Fruit fly (Drosophila melanogaster) whole organism, embryonic: ENCODE measurements around the gene CG34251.

ENCODE experiments used
- BEAF-32 ChIP-seq: fragments of 200-800 bp; sonication (Bioruptor generic); optimal IDR thresholded peaks from 3 replicates; lab custom pipeline; 2017; ENCODE audit warnings: missing biosample characterization, missing genetic modification characterization, mild to moderate bottlenecking, moderate library complexity, missing genetic modification reagents
- Bgb ChIP-seq: fragments of 200-800 bp; sonication (Bioruptor generic); IDR thresholded peaks from 2 replicates; pipeline ENCODE4 v1.3.6; 2022; ENCODE audit warnings: missing biosample characterization, missing genetic modification characterization; ENCODE audit not compliant: partially characterized antibody
- C15 ChIP-seq: fragments of 200-800 bp; sonication (Bioruptor generic); IDR thresholded peaks from 3 replicates; pipeline ENCODE4 v1.3.6; 2022; ENCODE audit warnings: missing biosample characterization, missing genetic modification characterization
- CG1233 ChIP-seq: fragments of 200-800 bp; sonication (Bioruptor generic); optimal IDR thresholded peaks from 4 replicates; lab custom pipeline; 2018; ENCODE audit warnings: missing biosample characterization, mild to moderate bottlenecking, missing genetic modification characterization
- CG13624 ChIP-seq: fragments of 200-800 bp; sonication (Bioruptor generic); optimal IDR thresholded peaks from 2 replicates; lab custom pipeline; 2016; ENCODE audit warnings: missing biosample characterization, missing genetic modification characterization
- CG14441 ChIP-seq: fragments of 200-800 bp; sonication (Bioruptor generic); IDR thresholded peaks from 2 replicates; pipeline ENCODE4 v1.3.6; 2022; ENCODE audit warnings: missing biosample characterization, missing genetic modification characterization
- CG14860 ChIP-seq: fragments of 200-800 bp; sonication (Bioruptor generic); IDR thresholded peaks from 3 replicates; pipeline ENCODE4 v1.3.6; 2022; ENCODE audit warnings: missing biosample characterization, missing genetic modification characterization; ENCODE audit not compliant: partially characterized antibody
- CG15696 ChIP-seq: fragments of 200-800 bp; sonication (Bioruptor generic); optimal IDR thresholded peaks from 2 replicates; lab custom pipeline; 2019; ENCODE audit warnings: missing biosample characterization, mild to moderate bottlenecking, missing genetic modification characterization, moderate library complexity
- CG17328 ChIP-seq: fragments of 200-800 bp; sonication (Bioruptor generic); IDR thresholded peaks from 2 replicates; pipeline ENCODE4 v1.3.6; 2022; ENCODE audit warnings: missing biosample characterization, missing genetic modification characterization
- CG17385 ChIP-seq: fragments of 200-800 bp; sonication (Bioruptor generic); optimal IDR thresholded peaks from 3 replicates; lab custom pipeline; 2018; ENCODE audit warnings: missing biosample characterization, mild to moderate bottlenecking, missing genetic modification characterization
- CG2116 ChIP-seq: fragments of 200-800 bp; sonication (Bioruptor generic); optimal IDR thresholded peaks from 3 replicates; lab custom pipeline; 2018; ENCODE audit warnings: missing biosample characterization, mild to moderate bottlenecking, missing genetic modification characterization
- CG2202 ChIP-seq: fragments of 200-800 bp; sonication (Bioruptor generic); optimal IDR thresholded peaks from 2 replicates; lab custom pipeline; 2018; ENCODE audit warnings: missing biosample characterization, mild to moderate bottlenecking, missing genetic modification characterization
- CG31365 ChIP-seq: fragments of 200-800 bp; sonication (Bioruptor generic); optimal IDR thresholded peaks from 2 replicates; lab custom pipeline; 2018; ENCODE audit warnings: missing biosample characterization, mild to moderate bottlenecking, missing genetic modification characterization
- CG34422 ChIP-seq: fragments of 200-800 bp; sonication (Bioruptor generic); IDR thresholded peaks from 3 replicates; pipeline ENCODE4 v1.3.6; 2022; ENCODE audit warnings: missing biosample characterization, missing genetic modification characterization
- CG3995 ChIP-seq: fragments of 200-800 bp; sonication (Bioruptor generic); optimal IDR thresholded peaks from 3 replicates; lab custom pipeline; 2016; ENCODE audit warnings: missing biosample characterization, missing genetic modification characterization
- CG5953 ChIP-seq: fragments of 200-800 bp; sonication (Bioruptor generic); IDR thresholded peaks from 2 replicates; pipeline ENCODE4 v1.3.6; 2022; ENCODE audit warnings: missing biosample characterization, missing genetic modification characterization
- CG6175 ChIP-seq: fragments of 200-800 bp; sonication (Bioruptor generic); IDR thresholded peaks from 3 replicates; pipeline ENCODE4 v1.3.6; 2022; ENCODE audit warnings: missing biosample characterization, missing genetic modification characterization
- CG9797 ChIP-seq: fragments of 200-800 bp; sonication (Bioruptor generic); optimal IDR thresholded peaks from 3 replicates; lab custom pipeline; 2018; ENCODE audit warnings: missing biosample characterization, mild to moderate bottlenecking, missing genetic modification characterization
- CG9817 ChIP-seq: fragments of 200-800 bp; sonication (Bioruptor generic); optimal IDR thresholded peaks from 2 replicates; lab custom pipeline; 2018; ENCODE audit warnings: missing biosample characterization, mild to moderate bottlenecking, missing genetic modification characterization, moderate library complexity
- D19B ChIP-seq: fragments of 200-800 bp; sonication (Bioruptor generic); optimal IDR thresholded peaks from 2 replicates; lab custom pipeline; 2017; ENCODE audit warnings: missing biosample characterization, mild to moderate bottlenecking, missing genetic modification characterization
- Dp ChIP-seq: fragments of 200-800 bp; sonication (Bioruptor generic); optimal IDR thresholded peaks from 2 replicates; lab custom pipeline; 2018; ENCODE audit warnings: missing biosample characterization, mild to moderate bottlenecking, missing genetic modification characterization, moderate library complexity
- Gug ChIP-seq: fragments of 200-800 bp; sonication (Bioruptor generic); IDR thresholded peaks from 4 replicates; pipeline ENCODE4 v1.3.6; 2022; ENCODE audit warnings: missing biosample characterization, missing genetic modification characterization
- HLH3B ChIP-seq: fragments of 200-800 bp; sonication (Bioruptor generic); IDR thresholded peaks from 2 replicates; pipeline ENCODE4 v1.3.6; 2022; ENCODE audit warnings: missing biosample characterization, missing genetic modification characterization
- HLH4C ChIP-seq: fragments of 200-800 bp; sonication (Bioruptor generic); IDR thresholded peaks from 3 replicates; pipeline ENCODE4 v1.3.6; 2022; ENCODE audit warnings: missing biosample characterization, missing genetic modification characterization; ENCODE audit not compliant: partially characterized antibody
- Hey ChIP-seq: fragments of 200-800 bp; sonication (Bioruptor generic); optimal IDR thresholded peaks from 3 replicates; lab custom pipeline; 2018; ENCODE audit warnings: missing biosample characterization, mild to moderate bottlenecking, missing genetic modification characterization
- HmgZ ChIP-seq: fragments of 200-800 bp; sonication (Bioruptor generic); optimal IDR thresholded peaks from 2 replicates; lab custom pipeline; 2018; ENCODE audit warnings: missing biosample characterization, mild to moderate bottlenecking, missing genetic modification characterization
- Jarid2 ChIP-seq: fragments of 200-800 bp; sonication (Bioruptor generic); optimal IDR thresholded peaks from 3 replicates; lab custom pipeline; 2017; ENCODE audit warnings: mild to moderate bottlenecking, missing biosample characterization, missing genetic modification reagents, missing genetic modification characterization
- MTF-1 ChIP-seq: fragments of 200-800 bp; sonication (Bioruptor generic); optimal IDR thresholded peaks from 2 replicates; lab custom pipeline; 2018; ENCODE audit warnings: missing biosample characterization, mild to moderate bottlenecking, missing genetic modification characterization, borderline replicate concordance
- PHDP ChIP-seq: fragments of 200-800 bp; sonication (Bioruptor generic); optimal IDR thresholded peaks from 3 replicates; lab custom pipeline; 2018; ENCODE audit warnings: missing biosample characterization, mild to moderate bottlenecking, missing genetic modification characterization, moderate library complexity
- Ravus ChIP-seq: fragments of 200-800 bp; sonication (Bioruptor generic); IDR thresholded peaks from 2 replicates; pipeline ENCODE4 v1.3.6; 2022; ENCODE audit warnings: missing biosample characterization, missing genetic modification characterization
- Scr ChIP-seq: fragments of 200-800 bp; sonication (Bioruptor generic); IDR thresholded peaks from 2 replicates; pipeline ENCODE4 v1.3.6; 2022; ENCODE audit warnings: missing biosample characterization, missing genetic modification characterization; ENCODE audit not compliant: partially characterized antibody
- Xrp1 ChIP-seq: fragments of 200-800 bp; sonication (Bioruptor generic); IDR thresholded peaks from 2 replicates; pipeline ENCODE4 v1.3.6; 2022; ENCODE audit warnings: missing biosample characterization, missing genetic modification characterization
- abd-A ChIP-seq: fragments of 200-800 bp; sonication (Bioruptor generic); optimal IDR thresholded peaks from 3 replicates; lab custom pipeline; 2019; ENCODE audit warnings: missing biosample characterization, mild to moderate bottlenecking, missing genetic modification characterization, moderate library complexity
- ara ChIP-seq: fragments of 200-800 bp; sonication (Bioruptor generic); IDR thresholded peaks from 2 replicates; pipeline ENCODE4 v1.3.6; 2022; ENCODE audit warnings: missing biosample characterization, missing genetic modification characterization
- ase ChIP-seq: fragments of 200-800 bp; sonication (Bioruptor generic); IDR thresholded peaks from 3 replicates; pipeline ENCODE4 v1.3.6; 2022; ENCODE audit warnings: missing biosample characterization, missing genetic modification characterization
- bab2 ChIP-seq: fragments of 200-800 bp; sonication (Bioruptor generic); optimal IDR thresholded peaks from 2 replicates; lab custom pipeline; 2016; ENCODE audit warnings: missing biosample characterization, missing genetic modification characterization
- chm ChIP-seq: fragments of 200-800 bp; sonication (Bioruptor generic); IDR thresholded peaks from 2 replicates; pipeline ENCODE4 v1.3.6; 2022; ENCODE audit warnings: missing biosample characterization, missing genetic modification characterization
- fd64A ChIP-seq: fragments of 200-800 bp; sonication (Bioruptor generic); optimal IDR thresholded peaks from 3 replicates; lab custom pipeline; 2018; ENCODE audit warnings: missing biosample characterization, mild to moderate bottlenecking, missing genetic modification characterization
- her ChIP-seq: fragments of 200-800 bp; sonication (Bioruptor generic); optimal IDR thresholded peaks from 2 replicates; lab custom pipeline; 2016; ENCODE audit warnings: missing biosample characterization, missing genetic modification characterization
- kay ChIP-seq: fragments of 200-800 bp; sonication (Bioruptor generic); optimal IDR thresholded peaks from 2 replicates; lab custom pipeline; 2016; ENCODE audit warnings: missing biosample characterization, missing genetic modification characterization
- lov ChIP-seq, 2 experiments: fragments of 200-800 bp in 1 of 2; fragments of >200 bp in 1 of 2; sonication (Bioruptor generic) in 1 of 2; IDR thresholded peaks in 1 of 2; optimal IDR thresholded peaks in 1 of 2; 2 replicates in 1 of 2; 3 replicates in 1 of 2; pipeline versions ENCODE4 v1.3.6 to Lab custom; 2017 to 2022; ENCODE audit warnings: missing biosample characterization in 1 of 2, missing genetic modification characterization in 1 of 2
- nerfin-1 ChIP-seq: fragments of 200-800 bp; sonication (Bioruptor generic); optimal IDR thresholded peaks from 3 replicates; lab custom pipeline; 2019; ENCODE audit warnings: missing biosample characterization, mild to moderate bottlenecking, missing genetic modification characterization, moderate library complexity
- pfk ChIP-seq: fragments of 200-800 bp; sonication (Bioruptor generic); optimal IDR thresholded peaks from 2 replicates; lab custom pipeline; 2018; ENCODE audit warnings: missing biosample characterization, mild to moderate bottlenecking, missing genetic modification characterization, moderate library complexity
- prd ChIP-seq, 3 experiments: fragments of >200 bp in 2 of 3; fragments of 200-800 bp in 1 of 3; sonication (Bioruptor generic) in 1 of 3; optimal IDR thresholded peaks in 2 of 3; IDR thresholded peaks in 1 of 3; 2 replicates in 2 of 3; 3 replicates in 1 of 3; pipeline versions ENCODE4 v1.3.6 to Lab custom; 2017 to 2022; ENCODE audit warnings: missing biosample characterization in 1 of 3, missing genetic modification characterization in 1 of 3
- ro ChIP-seq: fragments of 200-800 bp; sonication (Bioruptor generic); IDR thresholded peaks from 2 replicates; pipeline ENCODE4 v1.3.6; 2022; ENCODE audit warnings: missing biosample characterization, missing genetic modification characterization
- sens-2 ChIP-seq: fragments of 200-800 bp; sonication (Bioruptor generic); IDR thresholded peaks from 2 replicates; pipeline ENCODE4 v1.3.6; 2022; ENCODE audit warnings: missing biosample characterization, missing genetic modification characterization
- sim ChIP-seq: fragments of 200-800 bp; sonication (Bioruptor generic); IDR thresholded peaks from 2 replicates; pipeline ENCODE4 v1.3.6; 2022; ENCODE audit warnings: missing biosample characterization, missing genetic modification characterization
- sqz ChIP-seq: fragments of 200-800 bp; sonication (Bioruptor generic); optimal IDR thresholded peaks from 3 replicates; lab custom pipeline; 2018; ENCODE audit warnings: missing biosample characterization, mild to moderate bottlenecking, missing genetic modification characterization
- unc-4 ChIP-seq: fragments of 200-800 bp; sonication (Bioruptor generic); IDR thresholded peaks from 2 replicates; pipeline ENCODE4 v1.3.6; 2022; ENCODE audit warnings: missing biosample characterization, missing genetic modification characterization; ENCODE audit not compliant: partially characterized antibody

The CG34251 gene

dm6 chr3L:17655837-17656308, 15.5 kb upstream of the CG34251 start (continued):
- TF ChIP-seq CG17328 (no peak), CG9797 (GFP tag; lab: Kevin White, UChicago) (no peak), CG14860 (GFP tag; lab: Robert Waterston, UW) (peak; percentile 48; the same call in 2 of the 3 replicates), prd (optimal IDR thresholded peaks at IDR 0.05; lab: Kevin White, UChicago) (no peak), prd (GFP tag; IDR thresholded peaks at IDR 0.05; lab: Robert Waterston, UW) (no peak), CG3995 (GFP tag; lab: Kevin White, UChicago) (no peak), sim (no peak), nerfin-1 (tag; lab: Kevin White, UChicago) (peak; percentile 23), fd64A (GFP tag; lab: Kevin White, UChicago) (peak; percentile 76), abd-A (peak; percentile 28), unc-4 (no peak), pfk (GFP tag; lab: Kevin White, UChicago) (peak; percentile 55), sqz (GFP tag; lab: Kevin White, UChicago) (no peak), Hey (tag; lab: Kevin White, UChicago) (peak; percentile 68), ase (GFP tag; lab: Robert Waterston, UW) (0 out of 3 replicates have a peak, but pooled peaks have one; percentile 15), Gug (GFP tag; lab: Robert Waterston, UW) (no peak), Scr (GFP tag; lab: Robert Waterston, UW) (no peak), Ravus (no peak), kay (GFP tag; lab: Kevin White, UChicago) (no peak), CG14441 (GFP tag; lab: Robert Waterston, UW) (no peak), BEAF-32 (no peak), CG5953 (GFP tag; lab: Robert Waterston, UW) (no peak), D19B (GFP tag; lab: Kevin White, UChicago) (peak; percentile 8), PHDP (tag; lab: Kevin White, UChicago) (peak; percentile 37), Bgb (GFP tag; lab: Robert Waterston, UW) (no peak), CG15696 (tag; lab: Kevin White, UChicago) (no peak), CG17385 (peak; percentile 57), CG1233 (GFP tag; lab: Kevin White, UChicago) (no peak), CG9817 (tag; lab: Kevin White, UChicago) (no peak), CG2202 (tag; lab: Kevin White, UChicago) (no peak), CG34422 (GFP tag; lab: Robert Waterston, UW) (peak; percentile 43; the same call in 1 of the 3 replicates), ara (GFP tag; lab: Robert Waterston, UW) (no peak), chm (GFP tag; lab: Robert Waterston, UW) (no peak), her (GFP tag; lab: Kevin White, UChicago) (no peak), HLH4C (GFP tag; lab: Robert Waterston, UW) (0 out of 3 replicates have a peak, but pooled peaks have one; percentile 16), ro (no peak), HLH3B (GFP tag; lab: Robert Waterston, UW) (peak; percentile 9; the same call in 1 of the 2 replicates), bab2 (GFP tag; lab: Kevin White, UChicago) (peak; percentile 2), HmgZ (tag; lab: Kevin White, UChicago) (peak; percentile 49), CG13624 (peak; percentile 3), CG2116 (GFP tag; lab: Kevin White, UChicago) (peak; percentile 35), C15 (GFP tag; lab: Robert Waterston, UW) (no peak), Xrp1 (peak; percentile 56), CG6175 (GFP tag; lab: Robert Waterston, UW) (0 out of 3 replicates have a peak, but pooled peaks have one; percentile 19), sens-2 (GFP tag; lab: Robert Waterston, UW) (peak; percentile 21; the same call in 1 of the 2 replicates), MTF-1 (GFP tag; lab: Kevin White, UChicago) (peak; percentile 52), CG31365 (tag; lab: Kevin White, UChicago) (peak; percentile 18), Dp (GFP tag; lab: Kevin White, UChicago) (peak; percentile 55), Jarid2 (GFP tag; lab: Kevin White, UChicago) (peak; percentile 27), lov (optimal IDR thresholded peaks at IDR 0.05; lab: Kevin White, UChicago) (no peak), lov (GFP tag; IDR thresholded peaks at IDR 0.05; lab: Robert Waterston, UW) (0 out of 3 replicates have a peak, but pooled peaks have one; percentile 18)
